Worm (Caenorhabditis elegans) whole organism, L3 larva: ENCODE results near the gene srx-18.

Experiments used
- R02D3.7 ChIP-seq: fragments of 150-350 bp; optimal IDR thresholded peaks from 2 replicates; lab custom pipeline; 2014; ENCODE audit warnings: missing biosample characterization, missing genetic modification characterization
- ZK546.5 ChIP-seq: sonication (generic microtip); optimal IDR thresholded peaks from 2 replicates; lab custom pipeline; 2017; ENCODE audit warnings: missing biosample characterization, missing genetic modification characterization
- ama-1 ChIP-seq: fragments of 150-350 bp; optimal IDR thresholded peaks from 2 replicates; lab custom pipeline; 2018
- ceh-28 ChIP-seq: fragments of 150-350 bp; optimal IDR thresholded peaks from 2 replicates; lab custom pipeline; 2014; ENCODE audit warnings: missing biosample characterization, missing genetic modification reagents, missing genetic modification characterization
- ceh-82 ChIP-seq: fragments of 150-350 bp; optimal IDR thresholded peaks from 2 replicates; lab custom pipeline; 2014; ENCODE audit warnings: missing biosample characterization, missing genetic modification characterization
- nfya-1 ChIP-seq: sonication (generic microtip); optimal IDR thresholded peaks from 2 replicates; lab custom pipeline; 2017; ENCODE audit warnings: missing genetic modification characterization, mild to moderate bottlenecking, missing compliant biosample characterization, antibody characterized with exemption, moderate library complexity; ENCODE audit not compliant: insufficient read depth
- nhr-23 ChIP-seq: fragments of 150-350 bp; optimal IDR thresholded peaks from 2 replicates; lab custom pipeline; 2014; ENCODE audit warnings: missing biosample characterization, missing genetic modification reagents, missing genetic modification characterization
- nhr-76 ChIP-seq: fragments of 150-350 bp; sonication (generic microtip); optimal IDR thresholded peaks from 5 replicates; lab custom pipeline; 2014; ENCODE audit warnings: missing biosample characterization, missing genetic modification characterization
- snpc-4 ChIP-seq: fragments of 150-350 bp; optimal IDR thresholded peaks from 2 replicates; lab custom pipeline; 2014; ENCODE audit warnings: missing biosample characterization, missing genetic modification characterization

DNA sequence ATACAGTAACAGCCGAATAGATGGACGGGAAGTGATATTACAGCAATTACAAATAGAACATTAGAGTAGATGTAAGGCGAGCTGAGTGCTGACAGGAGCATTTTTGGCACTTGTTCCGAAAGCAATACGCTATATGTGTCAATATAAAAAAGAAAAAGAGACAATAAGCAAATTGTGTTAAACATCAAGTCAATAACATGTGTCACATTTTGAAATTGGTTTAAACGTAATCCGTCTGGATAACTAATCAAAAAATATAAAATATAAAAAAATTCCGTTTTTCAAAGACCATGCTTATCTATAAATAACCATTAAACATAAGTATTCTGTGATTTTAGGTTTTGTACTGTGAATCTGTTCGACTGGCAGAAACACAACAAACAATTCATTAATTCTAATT lies 3.0 kb downstream of the srx-18 start, which contains the start of gene srh-288:
- TF ChIP-seq ama-1 (lab: Kevin White, UChicago) (no peak), nfya-1 (no peak), nhr-23 (no peak), ceh-28 (tag; lab: Kevin White, UChicago) (no peak), snpc-4 (no peak), ZK546.5 (tag; lab: Kevin White, UChicago) (no peak), ceh-82 (no peak), R02D3.7 (tag; lab: Kevin White, UChicago) (no peak), nhr-76 (tag; lab: Kevin White, UChicago) (no peak)
